Fruit fly (Drosophila melanogaster) whole organism, wandering third instar larva: ENCODE results near the gene CG18666.

Experiments
- CG9705 ChIP-seq: fragments of 200-800 bp; sonication (Bioruptor generic); optimal IDR thresholded peaks from 2 replicates; lab custom pipeline; 2018; ENCODE audit warnings: missing biosample characterization, mild to moderate bottlenecking, missing genetic modification characterization
- Dfd ChIP-seq: fragments of >200 bp; optimal IDR thresholded peaks from 2 replicates; lab custom pipeline; 2017; ENCODE audit warnings: missing biosample characterization, missing genetic modification characterization
- Myc ChIP-seq: fragments of >200 bp; optimal IDR thresholded peaks from 2 replicates; lab custom pipeline; 2017
- OdsH ChIP-seq: fragments of 200-800 bp; sonication (Bioruptor generic); optimal IDR thresholded peaks from 2 replicates; lab custom pipeline; 2016; ENCODE audit warnings: missing biosample characterization, mild to moderate bottlenecking, missing genetic modification characterization
- Sp1 ChIP-seq: fragments of 200-800 bp; sonication (Bioruptor generic); optimal IDR thresholded peaks from 3 replicates; lab custom pipeline; 2019; ENCODE audit warnings: missing biosample characterization, mild to moderate bottlenecking, missing genetic modification characterization, moderate library complexity
- br ChIP-seq: fragments of 200-800 bp; sonication (Bioruptor generic); optimal IDR thresholded peaks from 2 replicates; lab custom pipeline; 2016; ENCODE audit warnings: missing biosample characterization, missing genetic modification characterization
- dmrt93B ChIP-seq: fragments of 200-800 bp; sonication (Bioruptor generic); optimal IDR thresholded peaks from 2 replicates; lab custom pipeline; 2018; ENCODE audit warnings: missing biosample characterization, mild to moderate bottlenecking, missing genetic modification characterization
- fru ChIP-seq: fragments of 200-800 bp; sonication (Bioruptor generic); optimal IDR thresholded peaks from 3 replicates; lab custom pipeline; 2016; ENCODE audit warnings: missing biosample characterization, mild to moderate bottlenecking, missing genetic modification characterization
- lola ChIP-seq: fragments of >200 bp; optimal IDR thresholded peaks from 2 replicates; lab custom pipeline; 2017; ENCODE audit warnings: missing biosample characterization, missing genetic modification characterization
- pan ChIP-seq: fragments of >200 bp; optimal IDR thresholded peaks from 2 replicates; lab custom pipeline; 2017
- sage ChIP-seq: fragments of 200-800 bp; sonication (Bioruptor generic); optimal IDR thresholded peaks from 2 replicates; lab custom pipeline; 2016; ENCODE audit warnings: missing biosample characterization, mild to moderate bottlenecking, missing genetic modification characterization
- sv ChIP-seq: fragments of 200-800 bp; sonication (Bioruptor generic); optimal IDR thresholded peaks from 3 replicates; lab custom pipeline; 2016; ENCODE audit warnings: missing biosample characterization, missing genetic modification characterization
- tai ChIP-seq: sonication (Bioruptor generic); optimal IDR thresholded peaks from 2 replicates; lab custom pipeline; 2016; ENCODE audit warnings: missing biosample characterization, missing genetic modification characterization

dm6 chr2L:11003925-11004673, 30.5 kb upstream of the CG18666 start, which contains the start of gene RpL9:
- TF ChIP-seq OdsH (GFP tag; lab: Kevin White, UChicago) (peak; percentile 46), lola (no peak), Dfd (no peak), pan (lab: Kevin White, UChicago) (no peak), sage (GFP tag; lab: Kevin White, UChicago) (no peak), Myc (lab: Kevin White, UChicago) (peak; percentile 59), tai (GFP tag; lab: Kevin White, UChicago) (no peak), Sp1 (GFP tag; lab: Kevin White, UChicago) (peak; percentile 80), br (GFP tag; lab: Kevin White, UChicago) (peak; percentile 61), fru (GFP tag; lab: Kevin White, UChicago) (no peak), CG9705 (peak; percentile 52), dmrt93B (GFP tag; lab: Kevin White, UChicago) (peak; percentile 60), sv (GFP tag; lab: Kevin White, UChicago) (no peak)
